Fruit fly (Drosophila melanogaster) whole organism, embryonic: ENCODE measurements around the gene Ankrd49.

ENCODE experiments used
- Atf3 ChIP-seq: fragments of 200-800 bp; sonication (Bioruptor generic); optimal IDR thresholded peaks from 3 replicates; lab custom pipeline; 2016; ENCODE audit warnings: missing biosample characterization, missing genetic modification characterization
- Bgb ChIP-seq: fragments of 200-800 bp; sonication (Bioruptor generic); IDR thresholded peaks from 2 replicates; pipeline ENCODE4 v1.3.6; 2022; ENCODE audit warnings: missing biosample characterization, missing genetic modification characterization; ENCODE audit not compliant: partially characterized antibody
- CG13287 ChIP-seq: fragments of 200-800 bp; sonication (Bioruptor generic); IDR thresholded peaks from 2 replicates; pipeline ENCODE4 v1.3.6; 2022; ENCODE audit warnings: missing biosample characterization, missing genetic modification characterization; ENCODE audit not compliant: partially characterized antibody
- CG13894 ChIP-seq: fragments of 200-800 bp; sonication (Bioruptor generic); optimal IDR thresholded peaks from 3 replicates; lab custom pipeline; 2018; ENCODE audit warnings: missing biosample characterization, mild to moderate bottlenecking, missing genetic modification characterization, moderate library complexity
- CG14667 ChIP-seq: fragments of 200-800 bp; sonication (Bioruptor generic); IDR thresholded peaks from 2 replicates; pipeline ENCODE4 v1.3.6; 2022; ENCODE audit warnings: missing biosample characterization, missing genetic modification characterization
- CG15514 ChIP-seq: fragments of 200-800 bp; sonication (Bioruptor generic); optimal IDR thresholded peaks from 3 replicates; lab custom pipeline; 2017; ENCODE audit warnings: missing biosample characterization, missing genetic modification characterization, mild to moderate bottlenecking, moderate library complexity, missing genetic modification reagents
- CG15601 ChIP-seq: fragments of 200-800 bp; sonication (Bioruptor generic); optimal IDR thresholded peaks from 3 replicates; lab custom pipeline; 2019; ENCODE audit warnings: missing biosample characterization, mild to moderate bottlenecking, missing genetic modification characterization, moderate library complexity
- CG16813 ChIP-seq: fragments of 200-800 bp; sonication (Bioruptor generic); IDR thresholded peaks from 3 replicates; pipeline ENCODE4 v1.3.6; 2022; ENCODE audit warnings: missing biosample characterization, missing genetic modification characterization; ENCODE audit not compliant: partially characterized antibody
- CG18262 ChIP-seq: fragments of 200-800 bp; optimal IDR thresholded peaks from 3 replicates; lab custom pipeline; 2019; ENCODE audit warnings: missing biosample characterization, mild to moderate bottlenecking, missing genetic modification characterization, moderate library complexity
- CG2678 ChIP-seq: fragments of 200-800 bp; sonication (Bioruptor generic); optimal IDR thresholded peaks from 3 replicates; lab custom pipeline; 2019; ENCODE audit warnings: missing biosample characterization, mild to moderate bottlenecking, missing genetic modification characterization, moderate library complexity
- CG32532 ChIP-seq: fragments of 200-800 bp; sonication (Bioruptor generic); IDR thresholded peaks from 2 replicates; pipeline ENCODE4 v1.3.6; 2022; ENCODE audit warnings: missing biosample characterization, missing genetic modification characterization
- CG3838 ChIP-seq: fragments of 200-800 bp; sonication (Bioruptor generic); optimal IDR thresholded peaks from 3 replicates; lab custom pipeline; 2016; ENCODE audit warnings: missing biosample characterization, missing genetic modification characterization
- CG4854 ChIP-seq: fragments of 200-800 bp; sonication (Bioruptor generic); optimal IDR thresholded peaks from 2 replicates; lab custom pipeline; 2016; ENCODE audit warnings: missing biosample characterization, missing genetic modification characterization, inconsistent platforms
- CG6765 ChIP-seq: fragments of 200-800 bp; sonication (Bioruptor generic); optimal IDR thresholded peaks from 3 replicates; lab custom pipeline; 2017; ENCODE audit warnings: missing biosample characterization, mild to moderate bottlenecking, missing genetic modification characterization
- CG7786 ChIP-seq: fragments of 200-800 bp; sonication (Bioruptor generic); optimal IDR thresholded peaks from 2 replicates; lab custom pipeline; 2016; ENCODE audit warnings: missing biosample characterization, missing genetic modification characterization
- CG8290 ChIP-seq, 3 experiments: fragments of 200-800 bp; sonication (Bioruptor generic); optimal IDR thresholded peaks; 2 replicates each; lab custom pipeline; 2016 to 2019; ENCODE audit warnings: missing biosample characterization in 3 of 3, missing genetic modification characterization in 3 of 3, mild to moderate bottlenecking in 2 of 3, moderate library complexity in 1 of 3
- CTCF ChIP-seq: fragments of 200-800 bp; sonication (Bioruptor generic); optimal IDR thresholded peaks from 2 replicates; lab custom pipeline; 2017; ENCODE audit warnings: missing biosample characterization, mild to moderate bottlenecking, missing genetic modification characterization, moderate library complexity
- Deaf1 ChIP-seq: fragments of 200-800 bp; optimal IDR thresholded peaks from 3 replicates; lab custom pipeline; 2019; ENCODE audit warnings: missing biosample characterization, mild to moderate bottlenecking, missing genetic modification characterization, moderate library complexity
- Dref ChIP-seq: fragments of 200-800 bp; sonication (Bioruptor generic); IDR thresholded peaks from 2 replicates; pipeline ENCODE4 v1.3.6; 2022; ENCODE audit warnings: missing biosample characterization, missing genetic modification characterization
- HLH4C ChIP-seq: fragments of 200-800 bp; sonication (Bioruptor generic); IDR thresholded peaks from 3 replicates; pipeline ENCODE4 v1.3.6; 2022; ENCODE audit warnings: missing biosample characterization, missing genetic modification characterization; ENCODE audit not compliant: partially characterized antibody
- Hmr ChIP-seq: fragments of 200-800 bp; sonication (Bioruptor generic); optimal IDR thresholded peaks from 3 replicates; lab custom pipeline; 2017; ENCODE audit warnings: mild to moderate bottlenecking, missing biosample characterization, missing genetic modification reagents, missing genetic modification characterization
- Hr51 ChIP-seq, 2 experiments: fragments of 200-800 bp; sonication (Bioruptor generic); optimal IDR thresholded peaks; 2 replicates in 1 of 2; 3 replicates in 1 of 2; lab custom pipeline; 2016 to 2018; ENCODE audit warnings: missing biosample characterization in 2 of 2, missing genetic modification characterization in 2 of 2, mild to moderate bottlenecking in 1 of 2, moderate library complexity in 1 of 2
- Jarid2 ChIP-seq: fragments of 200-800 bp; sonication (Bioruptor generic); optimal IDR thresholded peaks from 3 replicates; lab custom pipeline; 2017; ENCODE audit warnings: mild to moderate bottlenecking, missing biosample characterization, missing genetic modification reagents, missing genetic modification characterization
- Nf-YC ChIP-seq: fragments of 200-800 bp; optimal IDR thresholded peaks from 3 replicates; lab custom pipeline; 2019; ENCODE audit warnings: missing biosample characterization, mild to moderate bottlenecking, missing genetic modification characterization, moderate library complexity
- Ravus ChIP-seq: fragments of 200-800 bp; sonication (Bioruptor generic); IDR thresholded peaks from 2 replicates; pipeline ENCODE4 v1.3.6; 2022; ENCODE audit warnings: missing biosample characterization, missing genetic modification characterization
- Ssrp ChIP-seq: fragments of 200-800 bp; sonication (Bioruptor generic); optimal IDR thresholded peaks from 2 replicates; lab custom pipeline; 2018; ENCODE audit warnings: missing biosample characterization, mild to moderate bottlenecking, missing genetic modification characterization, moderate library complexity
- abd-A ChIP-seq: fragments of 200-800 bp; sonication (Bioruptor generic); optimal IDR thresholded peaks from 3 replicates; lab custom pipeline; 2019; ENCODE audit warnings: missing biosample characterization, mild to moderate bottlenecking, missing genetic modification characterization, moderate library complexity
- amos ChIP-seq: fragments of 200-800 bp; sonication (Bioruptor generic); IDR thresholded peaks from 2 replicates; pipeline ENCODE4 v1.3.6; 2022; ENCODE audit warnings: missing biosample characterization, missing genetic modification characterization; ENCODE audit not compliant: partially characterized antibody
- chm ChIP-seq: fragments of 200-800 bp; sonication (Bioruptor generic); IDR thresholded peaks from 2 replicates; pipeline ENCODE4 v1.3.6; 2022; ENCODE audit warnings: missing biosample characterization, missing genetic modification characterization
- crol ChIP-seq: fragments of 200-800 bp; sonication (Bioruptor generic); IDR thresholded peaks from 2 replicates; pipeline ENCODE4 v1.3.6; 2022; ENCODE audit warnings: missing biosample characterization, missing genetic modification characterization
- knrl ChIP-seq: fragments of 200-800 bp; sonication (Bioruptor generic); IDR thresholded peaks from 3 replicates; pipeline ENCODE4 v1.3.6; 2022; ENCODE audit warnings: missing biosample characterization, missing genetic modification characterization; ENCODE audit not compliant: partially characterized antibody
- pita ChIP-seq: fragments of 200-800 bp; sonication (Bioruptor generic); optimal IDR thresholded peaks from 2 replicates; lab custom pipeline; 2017; ENCODE audit warnings: missing biosample characterization, mild to moderate bottlenecking, missing genetic modification characterization
- ranshi ChIP-seq: fragments of 200-800 bp; sonication (Bioruptor generic); IDR thresholded peaks from 2 replicates; pipeline ENCODE4 v1.3.6; 2022; ENCODE audit warnings: missing biosample characterization, missing genetic modification characterization
- run ChIP-seq: fragments of 200-800 bp; sonication (Bioruptor generic); optimal IDR thresholded peaks from 3 replicates; lab custom pipeline; 2018; ENCODE audit warnings: missing biosample characterization, mild to moderate bottlenecking, missing genetic modification characterization
- sim ChIP-seq: fragments of 200-800 bp; sonication (Bioruptor generic); IDR thresholded peaks from 2 replicates; pipeline ENCODE4 v1.3.6; 2022; ENCODE audit warnings: missing biosample characterization, missing genetic modification characterization
- stwl ChIP-seq: fragments of 200-800 bp; sonication (Bioruptor generic); optimal IDR thresholded peaks from 3 replicates; lab custom pipeline; 2018; ENCODE audit warnings: missing biosample characterization, mild to moderate bottlenecking, missing genetic modification characterization, moderate library complexity

Gene Ankrd49

DNA sequence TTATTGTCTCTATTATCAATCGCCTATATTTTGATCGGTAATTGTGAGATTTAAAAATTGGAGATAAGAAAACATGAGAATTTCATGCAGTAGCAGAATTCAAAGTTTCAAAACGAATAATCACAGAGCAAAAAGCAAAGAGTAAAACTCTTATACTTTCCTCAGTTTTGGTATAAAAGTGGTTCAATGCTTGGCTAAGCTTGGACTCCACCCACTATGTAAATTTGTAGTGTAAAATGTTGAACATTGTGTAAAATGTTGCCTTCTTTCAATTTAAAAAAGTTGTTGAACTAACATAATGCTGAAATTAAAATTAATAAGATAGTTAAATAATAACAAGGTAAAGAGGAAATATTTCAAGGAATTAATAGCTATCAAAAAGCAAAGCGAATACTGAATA is 34.4 kb downstream of the Ankrd49 start:
- no peak for TF ChIP-seq Ravus (GFP tag; lab: Robert Waterston, UW)
- no peak for TF ChIP-seq CG15514 (GFP tag; lab: Kevin White, UChicago)
- TF ChIP-seq stwl (tag; lab: Kevin White, UChicago): peak; percentile 77
- TF ChIP-seq run (tag; lab: Kevin White, UChicago): no peak
- TF ChIP-seq amos (GFP tag; lab: Robert Waterston, UW): peak; percentile 55
- TF ChIP-seq pita: peak; percentile 25
- peak; percentile 55 for TF ChIP-seq Bgb (GFP tag; lab: Robert Waterston, UW)
- peak; percentile 39; the same call in 2 of the 3 replicates for TF ChIP-seq CG16813 (GFP tag; lab: Robert Waterston, UW)
- peak; percentile 66 for TF ChIP-seq CTCF (GFP tag; lab: Kevin White, UChicago)
- TF ChIP-seq Hr51 (GFP tag; optimal IDR thresholded peaks at IDR 0.05; lab: Kevin White, UChicago): peak in 1 of 2 experiments; percentile 69
- peak; percentile 7; the same call in 1 of the 2 replicates for TF ChIP-seq CG13287 (GFP tag; lab: Robert Waterston, UW)
- peak; percentile 54 for TF ChIP-seq CG15601 (tag; lab: Kevin White, UChicago)
- TF ChIP-seq CG18262 (tag; lab: Kevin White, UChicago): no peak

DNA sequence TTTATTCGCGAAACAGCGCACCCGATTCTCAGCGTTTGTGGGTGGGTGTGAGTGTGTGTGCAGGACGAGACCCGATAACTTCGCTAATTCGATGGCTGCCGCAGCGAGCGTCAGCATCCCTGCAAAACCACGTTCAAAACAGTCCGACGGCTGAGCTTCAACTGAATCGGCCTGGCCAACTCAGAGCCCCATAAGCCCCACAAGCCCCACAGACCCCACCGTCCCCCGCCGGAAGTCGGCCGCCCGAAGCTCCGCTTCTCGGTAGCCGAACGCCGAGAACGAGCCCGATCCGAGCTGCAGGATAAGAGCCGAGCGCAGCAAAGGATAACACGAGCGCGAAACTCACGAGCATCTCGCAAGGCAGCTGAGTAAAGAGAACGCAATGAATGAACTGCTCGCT is 35.1 kb downstream of the Ankrd49 start, which contains the start of gene side-II:
Gene side-II (minus strand): TSS at position 168 of the 400 bp plus-strand sequence.
- TF ChIP-seq CG7786 (GFP tag; lab: Kevin White, UChicago) (no peak), Hmr (GFP tag; lab: Kevin White, UChicago) (peak; percentile 22), CG32532 (GFP tag; lab: Robert Waterston, UW) (peak; percentile 62; the same call in 1 of the 2 replicates), Nf-YC (tag; lab: Kevin White, UChicago) (peak; percentile 28), CG8290 (GFP tag; optimal IDR thresholded peaks at IDR 0.05; lab: Kevin White, UChicago) (no peak), CG8290 (tag; optimal IDR thresholded peaks at IDR 0.05; lab: Kevin White, UChicago) (peak in 1 of 2 experiments; percentile 20), CG13894 (tag; lab: Kevin White, UChicago) (peak; percentile 49), CG2678 (tag; lab: Kevin White, UChicago) (no peak), knrl (GFP tag; lab: Robert Waterston, UW) (0 out of 3 replicates have a peak, but pooled peaks have one; percentile 19), CG14667 (GFP tag; lab: Robert Waterston, UW) (no peak), Dref (GFP tag; lab: Robert Waterston, UW) (0 out of 2 replicates have a peak, but pooled peaks have one; percentile 24), Bgb (GFP tag; lab: Robert Waterston, UW) (peak; percentile 24; the same call in 1 of the 2 replicates), Ssrp (tag; lab: Kevin White, UChicago) (no peak), HLH4C (GFP tag; lab: Robert Waterston, UW) (no peak), Jarid2 (GFP tag; lab: Kevin White, UChicago) (peak; percentile 38), Deaf1 (tag; lab: Kevin White, UChicago) (peak; percentile 99), CG4854 (GFP tag; lab: Kevin White, UChicago) (no peak), CG6765 (GFP tag; lab: Kevin White, UChicago) (peak; percentile 5), abd-A (tag; lab: Kevin White, UChicago) (peak; percentile 52), ranshi (peak; percentile 28; the same call in 1 of the 2 replicates), crol (GFP tag; lab: Robert Waterston, UW) (peak; percentile 81), chm (GFP tag; lab: Robert Waterston, UW) (0 out of 2 replicates have a peak, but pooled peaks have one; percentile 28), CG3838 (no peak), sim (GFP tag; lab: Robert Waterston, UW) (no peak), Atf3 (GFP tag; lab: Kevin White, UChicago) (no peak)
